Fruit fly (Drosophila melanogaster): ENCODE results near the gene CG13737.

The CG13737 gene

dm6 chr3L:13905515-13905914 lies 26.7 kb downstream of the CG13737 start (continued):
- TF ChIP-seq nerfin-1 (tag; optimal IDR thresholded peaks at IDR 0.05) (peak; percentile 36), C15 (GFP tag; IDR thresholded peaks at IDR 0.05) (no peak), pho (GFP tag; optimal IDR thresholded peaks at IDR 0.05) (no peak), z (GFP tag; IDR thresholded peaks at IDR 0.05) (no peak), D19B (GFP tag; optimal IDR thresholded peaks at IDR 0.05) (peak; percentile 37), pfk (GFP tag; optimal IDR thresholded peaks at IDR 0.05) (no peak), Gsc (GFP tag; IDR thresholded peaks at IDR 0.05) (no peak), ro (GFP tag; IDR thresholded peaks at IDR 0.05) (no peak), CG6654 (GFP tag; optimal IDR thresholded peaks at IDR 0.05) (no peak), CG9876 (GFP tag; optimal IDR thresholded peaks at IDR 0.05) (no peak), fd96Cb (tag; optimal IDR thresholded peaks at IDR 0.05) (peak; percentile 63), Oli (tag; optimal IDR thresholded peaks at IDR 0.05) (peak; percentile 73), yki (optimal IDR thresholded peaks at IDR 0.05) (no peak), sug (tag; optimal IDR thresholded peaks at IDR 0.05) (peak; percentile 51), CG1233 (GFP tag; optimal IDR thresholded peaks at IDR 0.05) (peak; percentile 34), Optix (GFP tag; IDR thresholded peaks at IDR 0.05) (no peak), tap (tag; optimal IDR thresholded peaks at IDR 0.05) (peak; percentile 69), Sry-δ (GFP tag; optimal IDR thresholded peaks at IDR 0.05) (no peak), crc (GFP tag; optimal IDR thresholded peaks at IDR 0.05) (no peak), dm (GFP tag; optimal IDR thresholded peaks at IDR 0.05) (no peak), CG14860 (GFP tag; IDR thresholded peaks at IDR 0.05; ENCODE audit: partially characterized antibody) (no peak), CG12942 (GFP tag; optimal IDR thresholded peaks at IDR 0.05) (no peak), CG1024 (GFP tag; IDR thresholded peaks at IDR 0.05) (no peak), Max (GFP tag; optimal IDR thresholded peaks at IDR 0.05) (no peak), CG3726 (GFP tag; IDR thresholded peaks at IDR 0.05) (0 out of 3 replicates have a peak, but pooled peaks have one; percentile 14), Six4 (GFP tag; optimal IDR thresholded peaks at IDR 0.05) (no peak), cad (GFP tag; optimal IDR thresholded peaks at IDR 0.05) (no peak), p53 (GFP tag; optimal IDR thresholded peaks at IDR 0.05) (no peak), CG17186 (GFP tag; optimal IDR thresholded peaks at IDR 0.05) (no peak), lmd (GFP tag; IDR thresholded peaks at IDR 0.05) (peak; percentile 47), cg (GFP tag; optimal IDR thresholded peaks at IDR 0.05) (no peak), CG8359 (GFP tag; optimal IDR thresholded peaks at IDR 0.05; ENCODE audit: borderline replicate concordance) (no peak), eve (GFP tag; optimal IDR thresholded peaks at IDR 0.05) (peak in 1 of 2 experiments; percentile 33), CG15514 (GFP tag; optimal IDR thresholded peaks at IDR 0.05) (peak; percentile 52), bab2 (GFP tag; optimal IDR thresholded peaks at IDR 0.05) (no peak), sens-2 (GFP tag; IDR thresholded peaks at IDR 0.05) (no peak), Antp (GFP tag; optimal IDR thresholded peaks at IDR 0.05) (no peak), Dad (GFP tag; optimal IDR thresholded peaks at IDR 0.05) (no peak), CG6689 (GFP tag; IDR thresholded peaks at IDR 0.05) (peak; percentile 57), tio (GFP tag; optimal IDR thresholded peaks at IDR 0.05) (peak; percentile 47), Ada2b (GFP tag; IDR thresholded peaks at IDR 0.05) (peak; percentile 50), CG10274 (GFP tag; optimal IDR thresholded peaks at IDR 0.05) (peak; percentile 24), Tbp (GFP tag; optimal IDR thresholded peaks at IDR 0.05) (no peak), MESR4 (GFP tag; optimal IDR thresholded peaks at IDR 0.05) (no peak), CG15269 (tag; optimal IDR thresholded peaks at IDR 0.05) (peak; percentile 82), CG17385 (GFP tag; optimal IDR thresholded peaks at IDR 0.05) (peak; percentile 58), CG8924 (tag; optimal IDR thresholded peaks at IDR 0.05) (peak; percentile 81), Dip2 (GFP tag; IDR thresholded peaks at IDR 0.05) (no peak), CG9609 (GFP tag; optimal IDR thresholded peaks at IDR 0.05) (no peak), vfl (GFP tag; optimal IDR thresholded peaks at IDR 0.05) (no peak), Fer2 (tag; optimal IDR thresholded peaks at IDR 0.05) (peak; percentile 54), pb (GFP tag; optimal IDR thresholded peaks at IDR 0.05) (no peak), CG15479 (GFP tag; optimal IDR thresholded peaks at IDR 0.05) (no peak)
